Worm (Caenorhabditis elegans): ENCODE measurements around the gene gpa-10.

Gene gpa-10

DNA sequence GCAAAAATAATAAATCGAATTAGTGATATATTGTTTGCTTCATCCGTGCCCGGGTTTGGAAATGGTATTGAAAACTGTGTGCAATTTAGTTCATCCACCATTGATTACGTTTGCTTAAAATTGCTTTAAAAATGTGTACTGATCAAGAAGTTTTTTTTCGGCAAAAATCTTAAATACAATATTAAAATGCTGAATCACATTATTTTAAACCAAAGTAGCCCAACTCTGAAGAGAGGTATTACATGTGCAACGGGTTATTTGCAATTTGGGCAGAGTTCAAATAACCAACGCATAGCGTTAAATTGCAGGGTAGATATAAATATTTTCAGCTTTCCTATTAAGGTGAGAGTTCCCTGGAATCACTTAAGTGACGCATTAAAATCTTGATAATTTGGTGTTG, 37.4 kb downstream of the gpa-10 start, which contains the start of gene dmsr-14:
Gene dmsr-14, minus strand, starts transcription at position 101 of the 400 bp plus-strand sequence.
- no peak for TF ChIP-seq unc-62 (GFP tag; optimal IDR thresholded peaks at IDR 0.05)

ce11 chrV:6813862-6814261, 40.7 kb downstream of the gpa-10 start:
- no peak for TF ChIP-seq unc-62 (GFP tag; optimal IDR thresholded peaks at IDR 0.05)

- TF ChIP-seq unc-62 (GFP tag; optimal IDR thresholded peaks at IDR 0.05): no peak
These were observed 42.7 kb downstream of the gpa-10 start for ce11 chrV:6811863-6812262.

ce11 chrV:6810091-6810490, 44.5 kb downstream of the gpa-10 start:
- TF ChIP-seq unc-62 (GFP tag; optimal IDR thresholded peaks at IDR 0.05): no peak

DNA sequence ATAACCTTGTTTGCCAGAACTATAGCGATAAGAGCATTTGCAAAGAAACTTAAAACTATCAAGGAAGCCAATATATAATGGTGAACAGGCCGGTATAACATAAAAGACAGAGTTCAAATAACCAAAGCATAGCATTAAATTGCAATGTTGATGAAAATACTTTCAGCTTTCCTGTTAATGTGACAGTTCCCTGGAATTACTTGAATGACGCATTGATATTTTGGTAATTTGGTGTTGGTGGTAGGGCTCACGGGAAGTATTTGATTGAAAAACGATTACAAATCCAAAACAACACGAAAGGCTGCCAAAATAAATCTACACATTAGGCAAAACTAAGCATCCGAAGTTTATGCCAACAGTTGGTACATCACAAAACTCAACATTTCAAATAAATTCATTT, 45.6 kb downstream of the gpa-10 start, which contains the start of gene dmsr-16:
Gene dmsr-16, minus strand, starts transcription at position 101 of the 400 bp plus-strand sequence.
- no peak for TF ChIP-seq unc-62 (GFP tag; optimal IDR thresholded peaks at IDR 0.05)

DNA sequence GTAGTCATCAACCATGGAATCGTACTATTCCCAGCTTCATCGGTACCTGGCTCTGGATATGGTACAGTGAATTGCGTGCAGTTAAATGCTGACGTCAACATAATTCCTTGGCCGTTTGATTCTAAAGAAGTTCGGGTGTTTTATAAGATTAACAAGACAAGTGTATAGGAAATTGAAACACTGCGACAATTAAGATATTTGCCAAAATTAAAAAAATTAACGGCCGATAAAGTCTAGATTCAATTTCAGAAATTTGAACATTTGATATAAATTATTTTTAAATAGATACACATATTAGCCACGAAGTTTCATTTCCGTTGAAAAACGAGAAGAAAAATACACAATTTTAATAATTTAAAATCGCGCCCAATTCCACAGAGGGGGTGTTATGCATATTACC, 48.3 kb downstream of the gpa-10 start, which contains the start of gene dmsr-12:
Gene dmsr-12, minus strand, starts transcription at position 101 of the 400 bp plus-strand sequence.
- TF ChIP-seq unc-62 (GFP tag; optimal IDR thresholded peaks at IDR 0.05): no peak

- TF ChIP-seq unc-62 (GFP tag; optimal IDR thresholded peaks at IDR 0.05): no peak
These were observed 50.6 kb downstream of the gpa-10 start, which contains the start of gene dmsr-11 for ce11 chrV:6803992-6804391. Gene dmsr-11 (minus strand): TSS chrV:6804092.
